Fruit fly (Drosophila melanogaster) whole organism, prepupa: Measurements from ENCODE around the gene shd.

Source experiments
- CG11902 ChIP-seq: fragments of 200-800 bp; sonication (Bioruptor generic); optimal IDR thresholded peaks from 3 replicates; lab custom pipeline; 2016; ENCODE audit warnings: missing biosample characterization, missing genetic modification characterization
- CG3032 ChIP-seq: fragments of 200-800 bp; optimal IDR thresholded peaks from 2 replicates; lab custom pipeline; 2019; ENCODE audit warnings: missing biosample characterization, mild to moderate bottlenecking, missing genetic modification characterization, moderate library complexity
- CG3919 ChIP-seq: fragments of 200-800 bp; sonication (Bioruptor generic); optimal IDR thresholded peaks from 3 replicates; lab custom pipeline; 2016; ENCODE audit warnings: missing biosample characterization, missing genetic modification characterization
- Eip93F ChIP-seq: fragments of 200-800 bp; sonication (Bioruptor generic); optimal IDR thresholded peaks from 2 replicates; lab custom pipeline; 2016; ENCODE audit warnings: missing biosample characterization, mild to moderate bottlenecking, missing genetic modification characterization
- Hr4 ChIP-seq: fragments of 200-800 bp; sonication (Bioruptor generic); optimal IDR thresholded peaks from 3 replicates; lab custom pipeline; 2016; ENCODE audit warnings: missing biosample characterization, missing genetic modification characterization
- achi ChIP-seq: fragments of 200-800 bp; sonication (Bioruptor generic); optimal IDR thresholded peaks from 3 replicates; lab custom pipeline; 2016; ENCODE audit warnings: missing biosample characterization, missing genetic modification characterization

DNA sequence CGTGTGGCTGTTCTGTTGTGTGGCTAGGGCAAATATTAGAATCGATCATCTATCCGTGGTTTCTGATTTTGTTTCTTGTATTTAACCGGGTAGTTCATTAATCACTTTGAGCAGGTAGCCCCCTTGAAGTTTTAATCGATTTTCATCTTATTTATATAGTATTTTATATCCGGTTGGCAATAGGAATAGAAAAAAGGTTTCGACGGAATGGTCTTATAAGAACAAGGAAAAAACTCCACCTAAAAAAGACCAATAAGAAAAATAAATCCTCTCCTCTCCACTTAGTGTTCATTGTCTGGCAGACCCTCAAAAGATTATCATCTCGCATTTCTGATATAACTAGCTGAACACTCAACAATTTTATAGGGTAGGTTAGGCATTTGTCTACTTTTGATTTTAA lies 4.2 kb downstream of the shd start:
- no peak for TF ChIP-seq CG3919 (GFP tag; lab: Kevin White, UChicago)
- TF ChIP-seq achi (GFP tag; lab: Kevin White, UChicago), result no peak
- no peak for TF ChIP-seq CG3032
- TF ChIP-seq Hr4 (GFP tag; lab: Kevin White, UChicago), result no peak
- TF ChIP-seq Eip93F (GFP tag; lab: Kevin White, UChicago), result no peak
- no peak for TF ChIP-seq CG11902 (GFP tag; lab: Kevin White, UChicago)
